Fruit fly (Drosophila melanogaster): ENCODE results near the gene Diap1.

Gene Diap1

dm6 chr3L:16051719-16052122, 887 bp upstream of the Diap1 start, which contains the start of gene Mbs (continued):
- peak; percentile 34; the same call in 1 of the 2 replicates for TF ChIP-seq sob (GFP tag; IDR thresholded peaks at IDR 0.05)
- TF ChIP-seq D (optimal IDR thresholded peaks at IDR 0.05): no peak
- TF ChIP-seq D (GFP tag; optimal IDR thresholded peaks at IDR 0.05): no peak
- TF ChIP-seq CG43689 (GFP tag; IDR thresholded peaks at IDR 0.05): no peak
- peak; percentile 52; the same call in 1 of the 3 replicates for TF ChIP-seq CG11456 (GFP tag; IDR thresholded peaks at IDR 0.05)
- TF ChIP-seq hkb (optimal IDR thresholded peaks at IDR 0.05): no peak
- TF ChIP-seq hkb (GFP tag; IDR thresholded peaks at IDR 0.05): peak; percentile 31; the same call in 1 of the 2 replicates
- peak; percentile 39; the same call in 2 of the 3 replicates for TF ChIP-seq HLH4C (GFP tag; IDR thresholded peaks at IDR 0.05; ENCODE audit: partially characterized antibody)
- peak; percentile 60 for TF ChIP-seq Rfx (GFP tag; IDR thresholded peaks at IDR 0.05)
- TF ChIP-seq zen2 (GFP tag; IDR thresholded peaks at IDR 0.05; ENCODE audit: partially characterized antibody): peak; percentile 64
- TF ChIP-seq ase (GFP tag; IDR thresholded peaks at IDR 0.05): no peak
- peak; percentile 7 for TF ChIP-seq PHDP (tag; optimal IDR thresholded peaks at IDR 0.05)
- TF ChIP-seq Hmr (GFP tag; optimal IDR thresholded peaks at IDR 0.05): peak; percentile 63
- no peak for TF ChIP-seq repo (GFP tag; optimal IDR thresholded peaks at IDR 0.05)
- peak; percentile 6 for TF ChIP-seq run (tag; optimal IDR thresholded peaks at IDR 0.05)
- TF ChIP-seq gce (GFP tag; IDR thresholded peaks at IDR 0.05): no peak
- TF ChIP-seq CG13894 (tag; optimal IDR thresholded peaks at IDR 0.05): peak; percentile 47
- TF ChIP-seq Nf-YB (GFP tag; optimal IDR thresholded peaks at IDR 0.05): peak; percentile 22
- no peak for TF ChIP-seq CG16779 (GFP tag; IDR thresholded peaks at IDR 0.05)
- TF ChIP-seq Myb (GFP tag; optimal IDR thresholded peaks at IDR 0.05): no peak
- no peak for TF ChIP-seq fd64A (GFP tag; optimal IDR thresholded peaks at IDR 0.05)
- TF ChIP-seq CG7987 (GFP tag; optimal IDR thresholded peaks at IDR 0.05): peak; percentile 46
- peak; percentile 42; the same call in 1 of the 2 replicates for TF ChIP-seq slbo (GFP tag; IDR thresholded peaks at IDR 0.05)
- TF ChIP-seq NFAT (GFP tag; IDR thresholded peaks at IDR 0.05): peak; percentile 10; the same call in 1 of the 2 replicates
- TF ChIP-seq fd96Cb (tag; optimal IDR thresholded peaks at IDR 0.05): no peak
- TF ChIP-seq CkIIα-i1 (GFP tag; IDR thresholded peaks at IDR 0.05): no peak

- TF ChIP-seq jumu (GFP tag; optimal IDR thresholded peaks at IDR 0.05) (no peak), CG15601 (tag; optimal IDR thresholded peaks at IDR 0.05) (peak; percentile 57), repo (GFP tag; optimal IDR thresholded peaks at IDR 0.05) (no peak), CG9817 (tag; optimal IDR thresholded peaks at IDR 0.05) (no peak), CG2129 (GFP tag; IDR thresholded peaks at IDR 0.05; ENCODE audit: partially characterized antibody) (no peak), CG13296 (GFP tag; optimal IDR thresholded peaks at IDR 0.05) (peak; percentile 71), otp (GFP tag; IDR thresholded peaks at IDR 0.05) (0 out of 3 replicates have a peak, but pooled peaks have one; percentile 17), chn (GFP tag; optimal IDR thresholded peaks at IDR 0.05) (peak; percentile 6), CG7357 (GFP tag; IDR thresholded peaks at IDR 0.05) (no peak), CG31388 (GFP tag; optimal IDR thresholded peaks at IDR 0.05) (no peak), H2.0 (GFP tag; IDR thresholded peaks at IDR 0.05) (no peak), CG9727 (GFP tag; optimal IDR thresholded peaks at IDR 0.05) (peak; percentile 44), CG9215 (GFP tag; IDR thresholded peaks at IDR 0.05) (no peak), Hsf (GFP tag; optimal IDR thresholded peaks at IDR 0.05) (no peak), CG14710 (tag; optimal IDR thresholded peaks at IDR 0.05) (no peak), HmgZ (tag; optimal IDR thresholded peaks at IDR 0.05) (peak; percentile 46), jing (GFP tag; optimal IDR thresholded peaks at IDR 0.05) (no peak), Jarid2 (GFP tag; optimal IDR thresholded peaks at IDR 0.05) (peak; percentile 62), CG10274 (GFP tag; optimal IDR thresholded peaks at IDR 0.05) (no peak), CG11456 (GFP tag; IDR thresholded peaks at IDR 0.05) (0 out of 3 replicates have a peak, but pooled peaks have one; percentile 40), Six4 (GFP tag; optimal IDR thresholded peaks at IDR 0.05) (no peak), CG12744 (GFP tag; optimal IDR thresholded peaks at IDR 0.05) (no peak), vfl (GFP tag; optimal IDR thresholded peaks at IDR 0.05) (peak; percentile 30), nerfin-2 (GFP tag; IDR thresholded peaks at IDR 0.05; ENCODE audit: partially characterized antibody) (no peak), disco-r (GFP tag; optimal IDR thresholded peaks at IDR 0.05) (no peak)
Measured at dm6 chr3L:16049955-16050886, 613 bp downstream of the Diap1 start.
